Fruit fly (Drosophila melanogaster) whole organism, prepupa: ENCODE data around the gene qjt.
A peak's percentile ranks its signal among the peaks of the same experiment; 100 is the strongest.

Experiments used
- Blimp-1 ChIP-seq: fragments of 200-800 bp; sonication (Bioruptor generic); optimal IDR thresholded peaks from 3 replicates; lab custom pipeline; 2017; ENCODE audit warnings: missing biosample characterization, missing genetic modification characterization, mild to moderate bottlenecking, moderate library complexity, missing genetic modification reagents
- CG10631 ChIP-seq: fragments of 200-800 bp; sonication (Bioruptor generic); optimal IDR thresholded peaks from 2 replicates; lab custom pipeline; 2016; ENCODE audit warnings: missing biosample characterization, missing genetic modification characterization
- CG10669 ChIP-seq: fragments of 200-800 bp; sonication (Bioruptor generic); optimal IDR thresholded peaks from 3 replicates; lab custom pipeline; 2018; ENCODE audit warnings: missing biosample characterization, mild to moderate bottlenecking, missing genetic modification characterization, moderate library complexity
- CG11294 ChIP-seq: fragments of 200-800 bp; sonication (Bioruptor generic); IDR thresholded peaks from 2 replicates; pipeline ENCODE4 v1.3.6; 2022; ENCODE audit warnings: missing biosample characterization, missing genetic modification characterization
- CG11762 ChIP-seq: fragments of 200-800 bp; sonication (Bioruptor generic); optimal IDR thresholded peaks from 3 replicates; lab custom pipeline; 2016; ENCODE audit warnings: missing biosample characterization, missing genetic modification characterization; ENCODE audit not compliant: insufficient read depth
- CG1621 ChIP-seq: fragments of 200-800 bp; sonication (Bioruptor generic); optimal IDR thresholded peaks from 3 replicates; lab custom pipeline; 2018; ENCODE audit warnings: missing biosample characterization, mild to moderate bottlenecking, missing genetic modification characterization
- CG16779 ChIP-seq: fragments of 200-800 bp; sonication (Bioruptor generic); optimal IDR thresholded peaks from 3 replicates; lab custom pipeline; 2017; ENCODE audit warnings: missing biosample characterization, mild to moderate bottlenecking, missing genetic modification characterization
- CG3032 ChIP-seq: fragments of 200-800 bp; optimal IDR thresholded peaks from 2 replicates; lab custom pipeline; 2019; ENCODE audit warnings: missing biosample characterization, mild to moderate bottlenecking, missing genetic modification characterization, moderate library complexity
- CG31627 ChIP-seq: fragments of 200-800 bp; sonication (Bioruptor generic); optimal IDR thresholded peaks from 3 replicates; lab custom pipeline; 2016; ENCODE audit warnings: missing biosample characterization, missing genetic modification characterization
- CG32006 ChIP-seq: fragments of 200-800 bp; sonication (Bioruptor generic); optimal IDR thresholded peaks from 3 replicates; lab custom pipeline; 2017; ENCODE audit warnings: missing biosample characterization, mild to moderate bottlenecking, missing genetic modification characterization
- CG3919 ChIP-seq: fragments of 200-800 bp; sonication (Bioruptor generic); optimal IDR thresholded peaks from 3 replicates; lab custom pipeline; 2016; ENCODE audit warnings: missing biosample characterization, missing genetic modification characterization
- CG4318 ChIP-seq: fragments of 200-800 bp; sonication (Bioruptor generic); optimal IDR thresholded peaks from 3 replicates; lab custom pipeline; 2017; ENCODE audit warnings: missing biosample characterization, mild to moderate bottlenecking, missing genetic modification characterization
- CG6163 ChIP-seq: fragments of 200-800 bp; sonication (Bioruptor generic); IDR thresholded peaks from 3 replicates; pipeline ENCODE4 v1.3.6; 2022; ENCODE audit warnings: missing biosample characterization, missing genetic modification characterization
- CG6276 ChIP-seq: fragments of 200-800 bp; sonication (Bioruptor generic); optimal IDR thresholded peaks from 2 replicates; lab custom pipeline; 2017; ENCODE audit warnings: missing biosample characterization, mild to moderate bottlenecking, missing genetic modification characterization
- CG6792 ChIP-seq: fragments of 200-800 bp; sonication (Bioruptor generic); optimal IDR thresholded peaks from 3 replicates; lab custom pipeline; 2016; ENCODE audit warnings: missing biosample characterization, missing genetic modification characterization
- CG6808 ChIP-seq: fragments of 200-800 bp; sonication (Bioruptor generic); optimal IDR thresholded peaks from 3 replicates; lab custom pipeline; 2017; ENCODE audit warnings: missing biosample characterization, missing genetic modification characterization, mild to moderate bottlenecking, moderate library complexity, missing genetic modification reagents
- CG6854 ChIP-seq: fragments of 200-800 bp; sonication (Bioruptor generic); optimal IDR thresholded peaks from 2 replicates; lab custom pipeline; 2017; ENCODE audit warnings: missing biosample characterization, mild to moderate bottlenecking, missing genetic modification characterization
- CG7368 ChIP-seq: fragments of 200-800 bp; sonication (Bioruptor generic); optimal IDR thresholded peaks from 3 replicates; lab custom pipeline; 2016; ENCODE audit warnings: missing biosample characterization, missing genetic modification characterization
- CG8319 ChIP-seq: fragments of 200-800 bp; sonication (Bioruptor generic); optimal IDR thresholded peaks from 3 replicates; lab custom pipeline; 2016; ENCODE audit warnings: missing biosample characterization, missing genetic modification characterization
- CG8632 ChIP-seq: fragments of 200-800 bp; sonication (Bioruptor generic); optimal IDR thresholded peaks from 3 replicates; lab custom pipeline; 2016; ENCODE audit warnings: missing biosample characterization, missing genetic modification characterization
- Eip75B ChIP-seq: fragments of 200-800 bp; sonication (Bioruptor generic); optimal IDR thresholded peaks from 3 replicates; lab custom pipeline; 2016; ENCODE audit warnings: missing biosample characterization, missing genetic modification characterization
- Eip93F ChIP-seq: fragments of 200-800 bp; sonication (Bioruptor generic); optimal IDR thresholded peaks from 2 replicates; lab custom pipeline; 2016; ENCODE audit warnings: missing biosample characterization, mild to moderate bottlenecking, missing genetic modification characterization
- Ets21C ChIP-seq: fragments of 200-800 bp; sonication (Bioruptor generic); optimal IDR thresholded peaks from 3 replicates; lab custom pipeline; 2016; ENCODE audit warnings: missing biosample characterization, missing genetic modification characterization
- Ets96B ChIP-seq: fragments of 200-800 bp; optimal IDR thresholded peaks from 2 replicates; lab custom pipeline; 2019; ENCODE audit warnings: missing biosample characterization, mild to moderate bottlenecking, missing genetic modification characterization, moderate library complexity
- Gug ChIP-seq: fragments of 200-800 bp; sonication (Bioruptor generic); IDR thresholded peaks from 2 replicates; pipeline ENCODE4 v1.3.6; 2022; ENCODE audit warnings: missing biosample characterization, missing genetic modification characterization
- Hr39 ChIP-seq: fragments of 200-800 bp; sonication (Bioruptor generic); optimal IDR thresholded peaks from 2 replicates; lab custom pipeline; 2016; ENCODE audit warnings: missing biosample characterization, missing genetic modification characterization
- Hr4 ChIP-seq: fragments of 200-800 bp; sonication (Bioruptor generic); optimal IDR thresholded peaks from 3 replicates; lab custom pipeline; 2016; ENCODE audit warnings: missing biosample characterization, missing genetic modification characterization
- Lpt ChIP-seq: fragments of 200-800 bp; sonication (Bioruptor generic); optimal IDR thresholded peaks from 3 replicates; lab custom pipeline; 2016; ENCODE audit warnings: missing biosample characterization, missing genetic modification characterization
- Met ChIP-seq: fragments of 200-800 bp; sonication (Bioruptor generic); optimal IDR thresholded peaks from 3 replicates; lab custom pipeline; 2016; ENCODE audit warnings: missing biosample characterization, missing genetic modification characterization
- OdsH ChIP-seq: fragments of 200-800 bp; sonication (Bioruptor generic); optimal IDR thresholded peaks from 3 replicates; lab custom pipeline; 2016; ENCODE audit warnings: missing biosample characterization, missing genetic modification characterization
- Smox ChIP-seq: fragments of 200-800 bp; sonication (Bioruptor generic); optimal IDR thresholded peaks from 3 replicates; lab custom pipeline; 2016; ENCODE audit warnings: missing biosample characterization, missing genetic modification characterization
- Sox102F ChIP-seq: fragments of 200-800 bp; sonication (Bioruptor generic); optimal IDR thresholded peaks from 2 replicates; lab custom pipeline; 2016; ENCODE audit warnings: missing biosample characterization, mild to moderate bottlenecking, missing genetic modification characterization
- Sox14 ChIP-seq: fragments of 200-800 bp; sonication (Bioruptor generic); optimal IDR thresholded peaks from 3 replicates; lab custom pipeline; 2016; ENCODE audit warnings: missing biosample characterization, missing genetic modification characterization
- Sox15 ChIP-seq: fragments of 200-800 bp; sonication (Bioruptor generic); optimal IDR thresholded peaks from 3 replicates; lab custom pipeline; 2016; ENCODE audit warnings: missing biosample characterization, missing genetic modification characterization
- achi ChIP-seq: fragments of 200-800 bp; sonication (Bioruptor generic); optimal IDR thresholded peaks from 3 replicates; lab custom pipeline; 2016; ENCODE audit warnings: missing biosample characterization, missing genetic modification characterization
- acj6 ChIP-seq: fragments of 200-800 bp; sonication (Bioruptor generic); optimal IDR thresholded peaks from 3 replicates; lab custom pipeline; 2016; ENCODE audit warnings: missing biosample characterization, missing genetic modification characterization
- cyc ChIP-seq: fragments of 200-800 bp; sonication (Bioruptor generic); optimal IDR thresholded peaks from 3 replicates; lab custom pipeline; 2016; ENCODE audit warnings: missing biosample characterization, missing genetic modification characterization
- dac ChIP-seq: fragments of 200-800 bp; sonication (Bioruptor generic); optimal IDR thresholded peaks from 2 replicates; lab custom pipeline; 2017; ENCODE audit warnings: missing biosample characterization, mild to moderate bottlenecking, missing genetic modification characterization
- dsx ChIP-seq: fragments of 200-800 bp; optimal IDR thresholded peaks from 3 replicates; lab custom pipeline; 2019; ENCODE audit warnings: missing biosample characterization, mild to moderate bottlenecking, missing genetic modification characterization, moderate library complexity; ENCODE audit not compliant: poor library complexity, severe bottlenecking
- eg ChIP-seq: fragments of 200-800 bp; sonication (Bioruptor generic); IDR thresholded peaks from 3 replicates; pipeline ENCODE4 v1.3.6; 2022; ENCODE audit warnings: missing biosample characterization, missing genetic modification characterization
- esn ChIP-seq: fragments of 200-800 bp; sonication (Bioruptor generic); optimal IDR thresholded peaks from 2 replicates; lab custom pipeline; 2016; ENCODE audit warnings: missing biosample characterization, mild to moderate bottlenecking, missing genetic modification characterization, moderate library complexity
- fd59A ChIP-seq: fragments of 200-800 bp; sonication (Bioruptor generic); optimal IDR thresholded peaks from 2 replicates; lab custom pipeline; 2017; ENCODE audit warnings: missing biosample characterization, mild to moderate bottlenecking, missing genetic modification characterization, missing genetic modification reagents
- fd85E ChIP-seq: fragments of 200-800 bp; sonication (Bioruptor generic); optimal IDR thresholded peaks from 3 replicates; lab custom pipeline; 2016; ENCODE audit warnings: missing biosample characterization, missing genetic modification characterization
- fkh ChIP-seq: fragments of 200-800 bp; sonication (Bioruptor generic); optimal IDR thresholded peaks from 3 replicates; lab custom pipeline; 2017; ENCODE audit warnings: missing biosample characterization, mild to moderate bottlenecking, missing genetic modification characterization, moderate library complexity
- lz ChIP-seq: fragments of 200-800 bp; sonication (Bioruptor generic); optimal IDR thresholded peaks from 3 replicates; lab custom pipeline; 2016; ENCODE audit warnings: missing biosample characterization, missing genetic modification characterization
- net ChIP-seq: fragments of 200-800 bp; sonication (Bioruptor generic); optimal IDR thresholded peaks from 3 replicates; lab custom pipeline; 2016; ENCODE audit warnings: missing biosample characterization, missing genetic modification characterization
- pdm3 ChIP-seq: fragments of 200-800 bp; sonication (Bioruptor generic); optimal IDR thresholded peaks from 3 replicates; lab custom pipeline; 2016; ENCODE audit warnings: missing biosample characterization, missing genetic modification characterization
- salr ChIP-seq, 2 experiments: fragments of 200-800 bp; sonication (Bioruptor generic); optimal IDR thresholded peaks; 3 replicates each; lab custom pipeline; 2016 to 2018; ENCODE audit warnings: missing biosample characterization in 2 of 2, missing genetic modification characterization in 2 of 2, mild to moderate bottlenecking in 1 of 2
- spab ChIP-seq: fragments of 200-800 bp; sonication (Bioruptor generic); optimal IDR thresholded peaks from 2 replicates; lab custom pipeline; 2017; ENCODE audit warnings: missing biosample characterization, mild to moderate bottlenecking, missing genetic modification characterization, missing genetic modification reagents
- ss ChIP-seq, 2 experiments: fragments of 200-800 bp; sonication (Bioruptor generic); optimal IDR thresholded peaks; 2 replicates in 1 of 2; 3 replicates in 1 of 2; lab custom pipeline; 2017 to 2018; ENCODE audit warnings: mild to moderate bottlenecking in 2 of 2, missing biosample characterization in 2 of 2, missing genetic modification characterization in 2 of 2, moderate library complexity in 1 of 2
- topi ChIP-seq: fragments of 200-800 bp; sonication (Bioruptor generic); optimal IDR thresholded peaks from 3 replicates; lab custom pipeline; 2016; ENCODE audit warnings: missing biosample characterization, missing genetic modification characterization
- vri ChIP-seq: fragments of 200-800 bp; sonication (Bioruptor generic); optimal IDR thresholded peaks from 3 replicates; lab custom pipeline; 2016; ENCODE audit warnings: missing biosample characterization, mild to moderate bottlenecking, missing genetic modification characterization

Gene qjt

dm6 chr3L:17502235-17502634 lies 23.3 kb downstream of the qjt start:
- TF ChIP-seq pdm3 (GFP tag; lab: Kevin White, UChicago) (peak; percentile 68), CG32006 (GFP tag; lab: Kevin White, UChicago) (peak; percentile 38), Sox15 (peak; percentile 66), lz (peak; percentile 88), Eip75B (peak; percentile 80), topi (GFP tag; lab: Kevin White, UChicago) (peak; percentile 85), acj6 (peak; percentile 75), Smox (GFP tag; lab: Kevin White, UChicago) (peak; percentile 88), CG31627 (peak; percentile 89), CG6163 (GFP tag; lab: Robert Waterston, UW) (peak; percentile 76), CG11762 (GFP tag; lab: Kevin White, UChicago) (peak; percentile 24), Sox14 (GFP tag; lab: Kevin White, UChicago) (peak; percentile 80), Hr4 (GFP tag; lab: Kevin White, UChicago) (peak; percentile 28), esn (GFP tag; lab: Kevin White, UChicago) (peak; percentile 90), CG16779 (tag; lab: Kevin White, UChicago) (no peak), CG8319 (GFP tag; lab: Kevin White, UChicago) (peak; percentile 54), OdsH (GFP tag; lab: Kevin White, UChicago) (peak; percentile 46), dsx (GFP tag; lab: Kevin White, UChicago) (no peak), CG6854 (GFP tag; lab: Kevin White, UChicago) (peak; percentile 10), dac (no peak), CG6808 (GFP tag; lab: Kevin White, UChicago) (peak; percentile 1), salr (GFP tag; optimal IDR thresholded peaks at IDR 0.05; lab: Kevin White, UChicago) (peak in 1 of 2 experiments; percentile 13), CG4318 (GFP tag; lab: Kevin White, UChicago) (no peak), CG10669 (GFP tag; lab: Kevin White, UChicago) (peak; percentile 37), Blimp-1 (peak; percentile 55), CG10631 (GFP tag; lab: Kevin White, UChicago) (peak; percentile 58), fkh (GFP tag; lab: Kevin White, UChicago) (no peak), CG7368 (GFP tag; lab: Kevin White, UChicago) (peak; percentile 29), achi (GFP tag; lab: Kevin White, UChicago) (peak; percentile 68), fd59A (GFP tag; lab: Kevin White, UChicago) (no peak), CG3032 (tag; lab: Kevin White, UChicago) (no peak), Met (peak; percentile 90), Ets21C (GFP tag; lab: Kevin White, UChicago) (peak; percentile 80), CG6276 (GFP tag; lab: Kevin White, UChicago) (no peak), vri (GFP tag; lab: Kevin White, UChicago) (peak; percentile 76), CG8632 (peak; percentile 65), eg (GFP tag; lab: Robert Waterston, UW) (peak; percentile 65), spab (GFP tag; lab: Kevin White, UChicago) (no peak), Sox102F (peak; percentile 91), ss (GFP tag; optimal IDR thresholded peaks at IDR 0.05; lab: Kevin White, UChicago) (no peak), Ets96B (no peak), CG1621 (no peak), net (GFP tag; lab: Kevin White, UChicago) (peak; percentile 56), Lpt (GFP tag; lab: Kevin White, UChicago) (peak; percentile 23), CG11294 (GFP tag; lab: Robert Waterston, UW) (no peak), fd85E (GFP tag; lab: Kevin White, UChicago) (no peak), CG3919 (GFP tag; lab: Kevin White, UChicago) (peak; percentile 66), Gug (GFP tag; lab: Robert Waterston, UW) (no peak), Hr39 (GFP tag; lab: Kevin White, UChicago) (peak; percentile 89), Eip93F (peak; percentile 55), cyc (GFP tag; lab: Kevin White, UChicago) (peak; percentile 83), CG6792 (GFP tag; lab: Kevin White, UChicago) (peak; percentile 65)
